Fruit fly (Drosophila melanogaster) whole organism, pupa: ENCODE data around the gene Galphaf.
A peak's percentile ranks its signal among the peaks of the same experiment; 100 is the strongest.

Source experiments
- CG15710 ChIP-seq: fragments of 200-800 bp; sonication (Bioruptor generic); optimal IDR thresholded peaks from 2 replicates; lab custom pipeline; 2018; ENCODE audit warnings: missing biosample characterization, mild to moderate bottlenecking, missing genetic modification characterization, moderate library complexity
- CG8301 ChIP-seq: fragments of 200-800 bp; sonication (Bioruptor generic); optimal IDR thresholded peaks from 2 replicates; lab custom pipeline; 2018; ENCODE audit warnings: missing biosample characterization, mild to moderate bottlenecking, missing genetic modification characterization
- D1 ChIP-seq: fragments of 200-800 bp; sonication (Bioruptor generic); optimal IDR thresholded peaks from 2 replicates; lab custom pipeline; 2018; ENCODE audit warnings: missing biosample characterization, mild to moderate bottlenecking, missing genetic modification characterization, moderate library complexity
- Pif1B ChIP-seq: fragments of 200-800 bp; sonication (Bioruptor generic); optimal IDR thresholded peaks from 3 replicates; lab custom pipeline; 2016; ENCODE audit warnings: missing biosample characterization, missing genetic modification characterization
- rn ChIP-seq: fragments of 200-800 bp; sonication (Bioruptor generic); IDR thresholded peaks from 2 replicates; pipeline ENCODE4 v1.3.6; 2022; ENCODE audit warnings: missing biosample characterization, missing genetic modification characterization

- TF ChIP-seq rn (GFP tag; lab: Robert Waterston, UW) (no peak), D1 (tag; lab: Kevin White, UChicago) (peak; percentile 20), CG15710 (tag; lab: Kevin White, UChicago) (no peak), CG8301 (no peak), Pif1B (GFP tag; lab: Kevin White, UChicago) (no peak)
Observed at dm6 chr3L:16647578-16648113, 20.1 kb downstream of the Galphaf start, which contains the start of gene Abl.
